Fruit fly (Drosophila melanogaster) whole organism, adult: ENCODE measurements around the gene PMP34.

ENCODE experiments used
- CG12768 ChIP-seq: fragments of 200-800 bp; sonication (Bioruptor generic); optimal IDR thresholded peaks from 2 replicates; lab custom pipeline; 2017; ENCODE audit warnings: missing biosample characterization, missing genetic modification characterization, mild to moderate bottlenecking, moderate library complexity, missing genetic modification reagents
- CG14711 ChIP-seq: fragments of 200-800 bp; sonication (Bioruptor generic); optimal IDR thresholded peaks from 2 replicates; lab custom pipeline; 2018; ENCODE audit warnings: missing biosample characterization, mild to moderate bottlenecking, missing genetic modification characterization, moderate library complexity
- CG7045 ChIP-seq: fragments of 200-800 bp; sonication (Bioruptor generic); optimal IDR thresholded peaks from 2 replicates; lab custom pipeline; 2017; ENCODE audit warnings: missing biosample characterization, mild to moderate bottlenecking, missing genetic modification characterization
- Crg-1 ChIP-seq: fragments of 200-800 bp; sonication (Bioruptor generic); optimal IDR thresholded peaks from 2 replicates; lab custom pipeline; 2016; ENCODE audit warnings: missing biosample characterization, missing genetic modification characterization
- Hr96 ChIP-seq: fragments of 200-800 bp; sonication (Bioruptor generic); optimal IDR thresholded peaks from 2 replicates; lab custom pipeline; 2016; ENCODE audit warnings: missing biosample characterization, missing genetic modification characterization
- Mnt ChIP-seq: fragments of 200-800 bp; sonication (Bioruptor generic); optimal IDR thresholded peaks from 2 replicates; lab custom pipeline; 2016; ENCODE audit warnings: missing biosample characterization, mild to moderate bottlenecking, missing genetic modification characterization
- cic ChIP-seq: fragments of 200-800 bp; sonication (Bioruptor generic); optimal IDR thresholded peaks from 2 replicates; lab custom pipeline; 2017; ENCODE audit warnings: missing biosample characterization, mild to moderate bottlenecking, missing genetic modification characterization, moderate library complexity
- cnc ChIP-seq, 2 experiments: fragments of >200 bp; optimal IDR thresholded peaks; 2 replicates each; lab custom pipeline; 2017
- kay ChIP-seq: fragments of 200-800 bp; sonication (Bioruptor generic); peaks from one replicate; lab custom pipeline; 2016; ENCODE audit warnings: missing biosample characterization, missing genetic modification characterization, borderline replicate concordance
- ovo ChIP-seq: fragments of 200-800 bp; sonication (Bioruptor generic); optimal IDR thresholded peaks from 2 replicates; lab custom pipeline; 2016; ENCODE audit warnings: missing biosample characterization, missing genetic modification characterization
- tj ChIP-seq: fragments of 200-800 bp; sonication (Bioruptor generic); optimal IDR thresholded peaks from 3 replicates; lab custom pipeline; 2017; ENCODE audit warnings: missing biosample characterization, mild to moderate bottlenecking, missing genetic modification characterization, moderate library complexity

- no peak for TF ChIP-seq Hr96 (GFP tag; lab: Kevin White, UChicago)
- no peak for TF ChIP-seq cic
- TF ChIP-seq Crg-1 (GFP tag; lab: Kevin White, UChicago) = no peak
- no peak for TF ChIP-seq CG7045 (GFP tag; lab: Kevin White, UChicago)
- TF ChIP-seq tj (GFP tag; lab: Kevin White, UChicago) = no peak
- no peak for TF ChIP-seq Mnt (GFP tag; lab: Kevin White, UChicago)
- TF ChIP-seq kay = no peak
- no peak for TF ChIP-seq cnc (optimal IDR thresholded peaks at IDR 0.05; lab: Kevin White, UChicago)
- no peak for TF ChIP-seq CG14711
- no peak for TF ChIP-seq CG12768
- no peak for TF ChIP-seq ovo (GFP tag; lab: Kevin White, UChicago)
These were observed 21.7 kb downstream of the PMP34 start for dm6 chr3L:4340227-4340626.
